Fruit fly (Drosophila melanogaster) Kc167 (cell line): ENCODE data around the gene CG8209.

ENCODE experiments used
- Sin3A ChIP-seq: fragments of >200 bp; optimal IDR thresholded peaks from 2 replicates; lab custom pipeline; 2018; ENCODE audit warnings: missing external identifiers
- h ChIP-seq: fragments of >200 bp; optimal IDR thresholded peaks from 3 replicates; lab custom pipeline; 2018; ENCODE audit warnings: missing external identifiers
- insv ChIP-seq: fragments of >200 bp; optimal IDR thresholded peaks from 3 replicates; lab custom pipeline; 2018; ENCODE audit warnings: missing external identifiers
- psq ChIP-seq: fragments of >200 bp; optimal IDR thresholded peaks from 2 replicates; lab custom pipeline; 2017; ENCODE audit warnings: missing external identifiers

DNA sequence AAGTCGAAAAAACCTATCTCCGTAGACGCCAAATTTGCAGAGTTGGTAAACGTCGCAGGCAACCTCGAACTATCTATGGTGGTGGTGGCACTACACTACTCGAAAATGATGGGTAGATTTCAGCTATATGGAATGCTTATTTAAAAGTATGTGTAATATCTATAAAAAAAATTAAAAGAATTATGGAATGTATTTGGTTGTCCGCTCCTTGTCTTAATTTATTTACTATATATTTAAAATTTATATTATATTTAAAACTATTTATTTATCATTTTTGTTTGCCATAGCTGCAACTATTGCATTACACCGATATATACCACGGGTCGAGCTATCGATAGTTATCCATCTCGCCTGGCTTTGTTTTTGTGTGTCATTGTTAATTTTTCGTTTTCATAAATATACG lies at the start of gene CG8209, which contains the start of gene HP4:
- no peak for TF ChIP-seq insv (lab: Kevin White, UChicago)
- TF ChIP-seq psq (lab: Kevin White, UChicago) = no peak
- no peak for TF ChIP-seq Sin3A
- no peak for TF ChIP-seq h (lab: Kevin White, UChicago)
